Worm (Caenorhabditis elegans) whole organism, mixed stage, embryonic: ENCODE results near the gene H03G16.5.

Experiments
- bed-3 ChIP-seq: fragments of 200-800 bp; sonication (Bioruptor generic); optimal IDR thresholded peaks from 3 replicates; lab custom pipeline; 2018; ENCODE audit warnings: mild to moderate bottlenecking, missing genetic modification characterization, moderate library complexity, missing compliant biosample characterization
- blmp-1 ChIP-seq: fragments of 150-350 bp; optimal IDR thresholded peaks from 2 replicates; lab custom pipeline; 2014; ENCODE audit warnings: missing biosample characterization, missing genetic modification characterization
- elt-1 ChIP-seq: sonication (generic microtip); optimal IDR thresholded peaks from 2 replicates; lab custom pipeline; 2017; ENCODE audit warnings: missing genetic modification characterization, mild to moderate bottlenecking, missing compliant biosample characterization, antibody characterized with exemption, moderate library complexity, borderline replicate concordance; ENCODE audit not compliant: insufficient read depth
- elt-3 ChIP-seq: fragments of 150-350 bp; optimal IDR thresholded peaks from 2 replicates; lab custom pipeline; 2014; ENCODE audit warnings: missing biosample characterization, missing genetic modification characterization
- mab-5 ChIP-seq: fragments of 150-350 bp; optimal IDR thresholded peaks from 2 replicates; lab custom pipeline; 2014; ENCODE audit warnings: missing biosample characterization, missing genetic modification characterization
- nhr-237 ChIP-seq: fragments of 150-350 bp; optimal IDR thresholded peaks from 2 replicates; lab custom pipeline; 2014; ENCODE audit warnings: missing biosample characterization, missing genetic modification characterization
- nhr-28 ChIP-seq: fragments of 150-350 bp; optimal IDR thresholded peaks from 2 replicates; lab custom pipeline; 2014; ENCODE audit warnings: missing biosample characterization, missing genetic modification characterization
- nhr-76 ChIP-seq: sonication (generic microtip); optimal IDR thresholded peaks from 2 replicates; lab custom pipeline; 2017; ENCODE audit warnings: missing biosample characterization, missing genetic modification characterization
- snpc-4 ChIP-seq: fragments of 150-350 bp; optimal IDR thresholded peaks from 2 replicates; lab custom pipeline; 2014; ENCODE audit warnings: missing biosample characterization, missing genetic modification characterization

DNA sequence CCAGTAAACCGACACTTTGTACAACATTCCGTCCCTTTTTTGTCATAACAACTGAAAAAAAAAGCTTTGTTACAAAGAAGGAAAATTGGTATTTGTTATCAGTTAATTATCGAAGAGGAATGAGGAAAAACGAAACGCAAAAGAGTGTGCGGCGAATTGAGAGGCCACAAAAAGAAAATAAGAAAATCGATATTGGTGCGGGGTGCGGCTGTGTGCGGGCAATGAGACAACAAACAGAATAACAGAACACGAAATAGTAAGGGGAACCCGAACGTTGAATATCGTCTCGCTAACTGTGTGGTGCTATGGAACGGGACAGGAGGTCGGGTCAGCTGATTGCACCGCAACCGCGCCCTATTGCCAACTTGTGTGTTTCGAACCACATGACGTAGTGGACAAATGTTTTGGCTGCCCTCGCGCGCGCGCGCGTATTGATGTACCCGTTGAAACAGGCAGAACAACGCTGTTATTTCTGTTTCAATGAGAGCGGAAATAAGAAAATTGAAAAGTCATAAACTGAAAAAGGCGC, 16.0 kb downstream of the H03G16.5 start, which contains the start of gene C18B12.4:
- no peak for TF ChIP-seq bed-3
- TF ChIP-seq mab-5 (tag; lab: Kevin White, UChicago) = no peak
- TF ChIP-seq snpc-4 (tag; lab: Kevin White, UChicago) = no peak
- TF ChIP-seq elt-3 = peak; percentile 20
- no peak for TF ChIP-seq blmp-1
- no peak for TF ChIP-seq nhr-76
- TF ChIP-seq elt-1 (tag; lab: Kevin White, UChicago) = peak; percentile 28
- peak; percentile 77 for TF ChIP-seq nhr-237 (tag; lab: Kevin White, UChicago)
- TF ChIP-seq nhr-28 (tag; lab: Kevin White, UChicago) = no peak
